Fruit fly (Drosophila melanogaster) whole organism, embryonic: ENCODE data around the gene THADA.

Source experiments
- Ada2b ChIP-seq: fragments of 200-800 bp; sonication (Bioruptor generic); IDR thresholded peaks from 2 replicates; pipeline ENCODE4 v1.3.6; 2022; ENCODE audit warnings: missing biosample characterization, missing genetic modification characterization
- Atf-2 ChIP-seq: fragments of 200-800 bp; sonication (Bioruptor generic); optimal IDR thresholded peaks from 2 replicates; lab custom pipeline; 2016; ENCODE audit warnings: missing biosample characterization, missing genetic modification characterization
- Blimp-1 ChIP-seq: fragments of 200-800 bp; sonication (Bioruptor generic); optimal IDR thresholded peaks from 3 replicates; lab custom pipeline; 2018; ENCODE audit warnings: missing biosample characterization, missing genetic modification characterization, mild to moderate bottlenecking, moderate library complexity, missing genetic modification reagents
- CG10654 ChIP-seq: fragments of 200-800 bp; sonication (Bioruptor generic); optimal IDR thresholded peaks from 2 replicates; lab custom pipeline; 2016; ENCODE audit warnings: missing biosample characterization, missing genetic modification characterization
- CG10979 ChIP-seq: fragments of 200-800 bp; sonication (Bioruptor generic); optimal IDR thresholded peaks from 2 replicates; lab custom pipeline; 2018; ENCODE audit warnings: missing biosample characterization, mild to moderate bottlenecking, missing genetic modification characterization, moderate library complexity
- CG11695 ChIP-seq: fragments of 200-800 bp; sonication (Bioruptor generic); IDR thresholded peaks from 3 replicates; pipeline ENCODE4 v1.3.6; 2022; ENCODE audit warnings: missing biosample characterization, missing genetic modification characterization
- CG12659 ChIP-seq: fragments of 200-800 bp; sonication (Bioruptor generic); optimal IDR thresholded peaks from 3 replicates; lab custom pipeline; 2017; ENCODE audit warnings: mild to moderate bottlenecking, missing biosample characterization, missing genetic modification reagents, missing genetic modification characterization
- CG15269 ChIP-seq: fragments of 200-800 bp; sonication (Bioruptor generic); optimal IDR thresholded peaks from 2 replicates; lab custom pipeline; 2018; ENCODE audit warnings: missing biosample characterization, mild to moderate bottlenecking, missing genetic modification characterization, moderate library complexity
- CG1529 ChIP-seq: fragments of 200-800 bp; sonication (Bioruptor generic); optimal IDR thresholded peaks from 3 replicates; lab custom pipeline; 2018; ENCODE audit warnings: missing biosample characterization, missing genetic modification characterization
- CG17802 ChIP-seq: fragments of 200-800 bp; sonication (Bioruptor generic); optimal IDR thresholded peaks from 2 replicates; lab custom pipeline; 2018; ENCODE audit warnings: missing biosample characterization, mild to moderate bottlenecking, missing genetic modification characterization, moderate library complexity
- CG3065 ChIP-seq: fragments of 200-800 bp; sonication (Bioruptor generic); optimal IDR thresholded peaks from 2 replicates; lab custom pipeline; 2016; ENCODE audit warnings: missing biosample characterization, missing genetic modification characterization
- CG3163 ChIP-seq: fragments of 200-800 bp; sonication (Bioruptor generic); optimal IDR thresholded peaks from 3 replicates; lab custom pipeline; 2016; ENCODE audit warnings: missing biosample characterization, missing genetic modification characterization
- CG34376 ChIP-seq: fragments of 200-800 bp; sonication (Bioruptor generic); optimal IDR thresholded peaks from 2 replicates; lab custom pipeline; 2018; ENCODE audit warnings: missing biosample characterization, mild to moderate bottlenecking, missing genetic modification characterization
- CG3995 ChIP-seq: fragments of 200-800 bp; sonication (Bioruptor generic); optimal IDR thresholded peaks from 3 replicates; lab custom pipeline; 2016; ENCODE audit warnings: missing biosample characterization, missing genetic modification characterization
- CG4282 ChIP-seq: fragments of 200-800 bp; sonication (Bioruptor generic); optimal IDR thresholded peaks from 2 replicates; lab custom pipeline; 2016; ENCODE audit warnings: missing biosample characterization, missing genetic modification characterization
- CG4360 ChIP-seq: fragments of 200-800 bp; sonication (Bioruptor generic); IDR thresholded peaks from 2 replicates; pipeline ENCODE4 v1.3.6; 2022; ENCODE audit warnings: missing biosample characterization, missing genetic modification characterization
- CG4730 ChIP-seq: fragments of 200-800 bp; sonication (Bioruptor generic); IDR thresholded peaks from 2 replicates; pipeline ENCODE4 v1.3.6; 2022; ENCODE audit warnings: missing biosample characterization, missing genetic modification characterization
- CG4820 ChIP-seq: fragments of 200-800 bp; sonication (Bioruptor generic); optimal IDR thresholded peaks from 3 replicates; lab custom pipeline; 2016; ENCODE audit warnings: missing biosample characterization, missing genetic modification characterization
- CG9876 ChIP-seq: fragments of 200-800 bp; sonication (Bioruptor generic); optimal IDR thresholded peaks from 2 replicates; lab custom pipeline; 2016; ENCODE audit warnings: missing biosample characterization, missing genetic modification characterization
- Dfd ChIP-seq, 2 experiments: fragments of >200 bp; optimal IDR thresholded peaks; 2 replicates each; lab custom pipeline; 2017; ENCODE audit warnings: missing biosample characterization in 2 of 2, missing genetic modification characterization in 2 of 2
- Dip3 ChIP-seq: fragments of 200-800 bp; sonication (Bioruptor generic); optimal IDR thresholded peaks from 3 replicates; lab custom pipeline; 2016; ENCODE audit warnings: missing biosample characterization, missing genetic modification characterization
- Doc3 ChIP-seq: fragments of 200-800 bp; sonication (Bioruptor generic); IDR thresholded peaks from 3 replicates; pipeline ENCODE4 v1.3.6; 2022; ENCODE audit warnings: missing biosample characterization, missing genetic modification characterization; ENCODE audit not compliant: partially characterized antibody
- E2f1 ChIP-seq: fragments of 200-800 bp; sonication (Bioruptor generic); IDR thresholded peaks from 2 replicates; pipeline ENCODE4 v1.3.6; 2022; ENCODE audit warnings: missing biosample characterization, missing genetic modification characterization
- E2f2 ChIP-seq: fragments of 200-800 bp; sonication (Bioruptor generic); IDR thresholded peaks from 2 replicates; pipeline ENCODE4 v1.3.6; 2022; ENCODE audit warnings: missing biosample characterization, missing genetic modification characterization
- H2.0 ChIP-seq: fragments of 200-800 bp; sonication (Bioruptor generic); IDR thresholded peaks from 2 replicates; pipeline ENCODE4 v1.3.6; 2022; ENCODE audit warnings: missing biosample characterization, missing genetic modification characterization
- Hr51 ChIP-seq, 2 experiments: fragments of 200-800 bp; sonication (Bioruptor generic); optimal IDR thresholded peaks; 2 replicates in 1 of 2; 3 replicates in 1 of 2; lab custom pipeline; 2016 to 2018; ENCODE audit warnings: missing biosample characterization in 2 of 2, missing genetic modification characterization in 2 of 2, mild to moderate bottlenecking in 1 of 2, moderate library complexity in 1 of 2
- Hr78 ChIP-seq, 2 experiments: fragments of 200-800 bp in 1 of 2; fragments of >200 bp in 1 of 2; sonication (Bioruptor generic) in 1 of 2; optimal IDR thresholded peaks; 2 replicates each; lab custom pipeline; 2017 to 2019; ENCODE audit warnings: missing biosample characterization in 2 of 2, missing genetic modification characterization in 2 of 2, mild to moderate bottlenecking in 1 of 2, moderate library complexity in 1 of 2
- Mes4 ChIP-seq: fragments of 200-800 bp; sonication (Bioruptor generic); optimal IDR thresholded peaks from 2 replicates; lab custom pipeline; 2016; ENCODE audit warnings: missing biosample characterization, missing genetic modification characterization
- Neu2 ChIP-seq: fragments of 200-800 bp; sonication (Bioruptor generic); optimal IDR thresholded peaks from 3 replicates; lab custom pipeline; 2016; ENCODE audit warnings: missing biosample characterization, missing genetic modification characterization, borderline replicate concordance
- Six4 ChIP-seq: fragments of 200-800 bp; sonication (Bioruptor generic); optimal IDR thresholded peaks from 2 replicates; lab custom pipeline; 2016; ENCODE audit warnings: missing biosample characterization, missing genetic modification characterization
- Sry-β ChIP-seq: fragments of 200-800 bp; sonication (Bioruptor generic); optimal IDR thresholded peaks from 2 replicates; lab custom pipeline; 2018; ENCODE audit warnings: missing biosample characterization, mild to moderate bottlenecking, missing genetic modification characterization, moderate library complexity
- Ssrp ChIP-seq: fragments of 200-800 bp; sonication (Bioruptor generic); optimal IDR thresholded peaks from 2 replicates; lab custom pipeline; 2018; ENCODE audit warnings: missing biosample characterization, mild to moderate bottlenecking, missing genetic modification characterization, moderate library complexity
- ap ChIP-seq: fragments of 200-800 bp; sonication (Bioruptor generic); IDR thresholded peaks from 2 replicates; pipeline ENCODE4 v1.3.6; 2022; ENCODE audit warnings: missing biosample characterization, missing genetic modification characterization
- ash1 ChIP-seq: fragments of 200-800 bp; sonication (Bioruptor generic); optimal IDR thresholded peaks from 2 replicates; lab custom pipeline; 2018; ENCODE audit warnings: missing biosample characterization, mild to moderate bottlenecking, missing genetic modification characterization
- br ChIP-seq: fragments of >200 bp; optimal IDR thresholded peaks from 2 replicates; lab custom pipeline; 2017
- dpn ChIP-seq, 2 experiments: fragments of 200-800 bp; sonication (Bioruptor generic); optimal IDR thresholded peaks; 3 replicates each; lab custom pipeline; 2016; ENCODE audit warnings: missing biosample characterization in 2 of 2, missing genetic modification characterization in 2 of 2
- emc ChIP-seq: fragments of 200-800 bp; sonication (Bioruptor generic); optimal IDR thresholded peaks from 2 replicates; lab custom pipeline; 2016; ENCODE audit warnings: missing biosample characterization, missing genetic modification characterization
- ems ChIP-seq: fragments of 200-800 bp; sonication (Bioruptor generic); optimal IDR thresholded peaks from 3 replicates; lab custom pipeline; 2016; ENCODE audit warnings: missing biosample characterization, missing genetic modification characterization
- fd3F ChIP-seq: fragments of 200-800 bp; sonication (Bioruptor generic); optimal IDR thresholded peaks from 2 replicates; lab custom pipeline; 2018; ENCODE audit warnings: missing biosample characterization, mild to moderate bottlenecking, missing genetic modification characterization, moderate library complexity
- fu2 ChIP-seq: fragments of 200-800 bp; sonication (Bioruptor generic); optimal IDR thresholded peaks from 2 replicates; lab custom pipeline; 2016; ENCODE audit warnings: missing biosample characterization, missing genetic modification characterization
- gem ChIP-seq: fragments of 200-800 bp; sonication (Bioruptor generic); optimal IDR thresholded peaks from 2 replicates; lab custom pipeline; 2019; ENCODE audit warnings: missing biosample characterization, mild to moderate bottlenecking, missing genetic modification characterization, moderate library complexity
- gt ChIP-seq: fragments of 200-800 bp; sonication (Bioruptor generic); IDR thresholded peaks from 2 replicates; pipeline ENCODE4 v1.3.6; 2022; ENCODE audit warnings: missing biosample characterization, missing genetic modification characterization
- h ChIP-seq: fragments of >200 bp; optimal IDR thresholded peaks from 2 replicates; lab custom pipeline; 2017
- maf-S ChIP-seq: fragments of 200-800 bp; sonication (Bioruptor generic); optimal IDR thresholded peaks from 2 replicates; lab custom pipeline; 2016; ENCODE audit warnings: missing biosample characterization, missing genetic modification characterization
- slou ChIP-seq: fragments of 200-800 bp; sonication (Bioruptor generic); optimal IDR thresholded peaks from 3 replicates; lab custom pipeline; 2016; ENCODE audit warnings: missing biosample characterization, missing genetic modification characterization
- stwl ChIP-seq: fragments of 200-800 bp; sonication (Bioruptor generic); optimal IDR thresholded peaks from 3 replicates; lab custom pipeline; 2018; ENCODE audit warnings: missing biosample characterization, mild to moderate bottlenecking, missing genetic modification characterization, moderate library complexity
- tgo ChIP-seq: fragments of 200-800 bp; sonication (Bioruptor generic); IDR thresholded peaks from 3 replicates; pipeline ENCODE4 v1.3.6; 2022; ENCODE audit warnings: missing biosample characterization, missing genetic modification characterization
- tll ChIP-seq, 2 experiments: fragments of 200-800 bp in 1 of 2; fragments of >200 bp in 1 of 2; sonication (Bioruptor generic) in 1 of 2; optimal IDR thresholded peaks; 2 replicates each; lab custom pipeline; 2017 to 2019; ENCODE audit warnings: missing biosample characterization in 2 of 2, missing genetic modification characterization in 2 of 2, mild to moderate bottlenecking in 1 of 2, moderate library complexity in 1 of 2
- unc-4 ChIP-seq: fragments of 200-800 bp; sonication (Bioruptor generic); IDR thresholded peaks from 2 replicates; pipeline ENCODE4 v1.3.6; 2022; ENCODE audit warnings: missing biosample characterization, missing genetic modification characterization; ENCODE audit not compliant: partially characterized antibody
- vfl ChIP-seq: fragments of 200-800 bp; sonication (Bioruptor generic); optimal IDR thresholded peaks from 2 replicates; lab custom pipeline; 2016; ENCODE audit warnings: missing biosample characterization, missing genetic modification characterization
- vvl ChIP-seq: fragments of 200-800 bp; sonication (Bioruptor generic); IDR thresholded peaks from 2 replicates; pipeline ENCODE4 v1.3.6; 2022; ENCODE audit warnings: missing biosample characterization, missing genetic modification characterization

The THADA gene

dm6 chrX:19848342-19848793, 17.0 kb downstream of the THADA start (continued):
- TF ChIP-seq slou (GFP tag; lab: Kevin White, UChicago) (peak; percentile 18), Doc3 (GFP tag; lab: Robert Waterston, UW) (0 out of 3 replicates have a peak, but pooled peaks have one; percentile 26), stwl (tag; lab: Kevin White, UChicago) (peak; percentile 98), Six4 (GFP tag; lab: Kevin White, UChicago) (peak; percentile 66), Hr78 (GFP tag; optimal IDR thresholded peaks at IDR 0.05; lab: Kevin White, UChicago) (no peak), ash1 (GFP tag; lab: Kevin White, UChicago) (peak; percentile 68), CG3065 (GFP tag; lab: Kevin White, UChicago) (no peak), H2.0 (GFP tag; lab: Robert Waterston, UW) (peak; percentile 69), CG9876 (GFP tag; lab: Kevin White, UChicago) (peak; percentile 60), CG4730 (peak; percentile 49), CG4282 (GFP tag; lab: Kevin White, UChicago) (peak; percentile 51), Blimp-1 (GFP tag; lab: Kevin White, UChicago) (peak; percentile 45), ems (GFP tag; lab: Kevin White, UChicago) (peak; percentile 74), Ada2b (peak; percentile 76), Mes4 (GFP tag; lab: Kevin White, UChicago) (peak; percentile 65), emc (GFP tag; lab: Kevin White, UChicago) (peak; percentile 11), maf-S (GFP tag; lab: Kevin White, UChicago) (peak; percentile 64), fu2 (GFP tag; lab: Kevin White, UChicago) (peak; percentile 36), Neu2 (GFP tag; lab: Kevin White, UChicago) (peak; percentile 52), dpn (GFP tag; optimal IDR thresholded peaks at IDR 0.05; lab: Kevin White, UChicago) (peak; percentile 75 to 76), tgo (peak; percentile 80), gem (tag; lab: Kevin White, UChicago) (peak; percentile 74), h (no peak), CG12659 (GFP tag; lab: Kevin White, UChicago) (peak; percentile 76), CG11695 (peak; percentile 73), CG17802 (peak; percentile 26), CG4360 (GFP tag; lab: Robert Waterston, UW) (peak; percentile 31), E2f1 (GFP tag; lab: Robert Waterston, UW) (peak; percentile 65), CG3995 (no peak), tll (GFP tag; optimal IDR thresholded peaks at IDR 0.05; lab: Kevin White, UChicago) (no peak), Dip3 (peak; percentile 60), gt (GFP tag; lab: Robert Waterston, UW) (no peak; the same call in 1 of the 2 replicates), Atf-2 (GFP tag; lab: Kevin White, UChicago) (peak; percentile 59), CG1529 (GFP tag; lab: Kevin White, UChicago) (peak; percentile 59), br (lab: Kevin White, UChicago) (no peak), vvl (GFP tag; lab: Robert Waterston, UW) (peak; percentile 87), Dfd (GFP tag; optimal IDR thresholded peaks at IDR 0.05; lab: Kevin White, UChicago) (no peak), Ssrp (tag; lab: Kevin White, UChicago) (peak; percentile 58), unc-4 (peak; percentile 36; the same call in 1 of the 2 replicates), CG15269 (peak; percentile 68), CG34376 (GFP tag; lab: Kevin White, UChicago) (peak; percentile 27), fd3F (GFP tag; lab: Kevin White, UChicago) (peak; percentile 45), E2f2 (GFP tag; lab: Robert Waterston, UW) (peak; percentile 65), CG4820 (GFP tag; lab: Kevin White, UChicago) (peak; percentile 71), CG3163 (peak; percentile 49), CG10654 (GFP tag; lab: Kevin White, UChicago) (peak; percentile 57), Hr51 (GFP tag; optimal IDR thresholded peaks at IDR 0.05; lab: Kevin White, UChicago) (peak; percentile 54 to 65), vfl (GFP tag; lab: Kevin White, UChicago) (peak; percentile 36), CG10979 (tag; lab: Kevin White, UChicago) (peak; percentile 62), ap (peak; percentile 57), Sry-β (GFP tag; lab: Kevin White, UChicago) (peak; percentile 52)
